Worm (Caenorhabditis elegans): ENCODE measurements around the gene phy-2.

The phy-2 gene

DNA sequence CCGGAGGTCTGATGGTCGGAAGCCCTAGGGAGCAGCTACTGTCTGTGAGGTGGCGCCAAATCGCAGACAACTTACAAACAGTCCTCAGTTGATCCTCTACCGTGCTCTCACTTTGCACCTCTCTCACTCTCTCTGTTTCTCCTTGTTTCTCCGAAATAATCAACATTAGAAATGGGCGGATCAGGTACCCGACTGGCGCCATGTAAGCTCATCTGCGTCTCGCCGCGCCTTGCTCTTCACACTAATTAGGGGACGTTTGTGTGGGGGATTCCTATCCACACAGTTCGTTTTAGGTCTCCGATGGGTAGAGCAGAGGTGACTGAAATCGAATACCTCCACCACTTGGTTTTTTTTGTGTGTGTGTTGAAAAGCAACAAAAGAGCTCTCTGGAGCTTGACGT lies 13.8 kb downstream of the phy-2 start:
- no peak for TF ChIP-seq hlh-30 (tag; optimal IDR thresholded peaks at IDR 0.05; ENCODE audit: insufficient read depth)
- TF ChIP-seq ceh-30 (tag; optimal IDR thresholded peaks at IDR 0.05), result no peak
- TF ChIP-seq ceh-19 (GFP tag; optimal IDR thresholded peaks at IDR 0.05), result no peak
- no peak for TF ChIP-seq nhr-11 (tag; optimal IDR thresholded peaks at IDR 0.05)
- no peak for TF ChIP-seq fax-1 (tag; optimal IDR thresholded peaks at IDR 0.05)
- no peak for TF ChIP-seq syd-9 (tag; optimal IDR thresholded peaks at IDR 0.05)
- TF ChIP-seq unc-42 (tag; optimal IDR thresholded peaks at IDR 0.05), result no peak
- no peak for TF ChIP-seq sox-2 (GFP tag; IDR thresholded peaks at IDR 0.05)
- TF ChIP-seq C08G9.2 (tag; optimal IDR thresholded peaks at IDR 0.05), result no peak
- no peak for TF ChIP-seq Y22D7AL.16 (tag; optimal IDR thresholded peaks at IDR 0.05)
- TF ChIP-seq ets-4 (tag; optimal IDR thresholded peaks at IDR 0.05), result no peak
- no peak for TF ChIP-seq fkh-10 (GFP tag; optimal IDR thresholded peaks at IDR 0.05)
- no peak for TF ChIP-seq hlh-15 (tag; optimal IDR thresholded peaks at IDR 0.05)
- no peak for TF ChIP-seq che-1 (tag; optimal IDR thresholded peaks at IDR 0.05)
- no peak for TF ChIP-seq K09A11.1 (tag; optimal IDR thresholded peaks at IDR 0.05; ENCODE audit: insufficient read depth)
- no peak for TF ChIP-seq ceh-34 (tag; optimal IDR thresholded peaks at IDR 0.05)
- TF ChIP-seq sox-4 (tag; optimal IDR thresholded peaks at IDR 0.05), result no peak

DNA sequence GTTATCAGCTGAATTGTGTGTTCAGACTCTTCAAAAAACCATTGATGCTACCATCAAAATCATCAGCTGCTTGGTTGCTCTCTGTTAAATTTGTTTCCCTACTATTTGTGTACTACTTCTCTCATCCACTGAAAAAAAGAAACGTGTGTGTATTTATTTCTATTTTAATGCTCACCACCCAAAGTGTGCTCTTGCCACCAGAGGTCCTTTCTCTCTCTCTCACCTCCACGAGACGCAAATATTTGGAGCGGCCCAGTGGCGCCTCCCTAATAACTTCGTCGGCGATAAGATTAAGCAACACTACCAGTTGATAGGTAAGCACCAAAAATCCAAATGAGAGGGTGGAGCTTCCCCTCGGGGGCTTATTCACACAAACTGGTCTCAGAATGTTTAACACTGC lies 15.0 kb downstream of the phy-2 start:
- TF ChIP-seq rnt-1 (tag; optimal IDR thresholded peaks at IDR 0.05) (no peak), C08G9.2 (tag; optimal IDR thresholded peaks at IDR 0.05) (peak; percentile 6), unc-42 (tag; optimal IDR thresholded peaks at IDR 0.05) (no peak)

DNA sequence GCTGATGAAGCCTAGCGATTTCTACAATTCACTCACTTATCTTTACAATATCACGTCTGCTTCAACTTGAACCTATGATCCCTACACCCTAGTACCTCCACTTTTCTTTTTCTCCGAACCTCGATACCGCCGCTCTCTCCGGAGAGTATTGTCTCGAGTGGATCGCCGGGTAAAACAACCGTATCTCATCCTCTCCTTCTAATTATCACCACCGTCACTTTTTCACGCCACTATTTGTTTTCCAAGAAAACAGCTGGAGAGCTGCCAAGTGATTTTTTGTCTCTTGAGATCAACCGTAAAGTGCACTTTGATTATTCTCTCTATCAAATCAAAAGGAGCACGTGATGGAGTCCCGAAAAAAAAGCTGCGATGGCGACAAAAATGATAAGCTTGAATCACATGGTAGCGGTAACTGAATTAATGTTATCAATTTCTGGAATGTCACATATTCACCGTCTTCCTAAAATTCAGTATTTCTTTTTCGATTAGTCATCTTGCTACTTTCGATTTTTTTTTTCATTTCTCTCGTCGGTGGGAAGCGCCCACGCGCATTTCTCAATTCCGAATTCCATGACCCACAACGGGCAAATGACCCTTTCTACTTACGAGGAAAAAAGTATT lies 16.1 kb downstream of the phy-2 start:
- TF ChIP-seq sdc-2 (tag; optimal IDR thresholded peaks at IDR 0.05), result no peak
- TF ChIP-seq pag-3 (tag; optimal IDR thresholded peaks at IDR 0.05; ENCODE audit: borderline replicate concordance), result no peak
- TF ChIP-seq ceh-6 (GFP tag; optimal IDR thresholded peaks at IDR 0.05), result no peak
- TF ChIP-seq pat-9 (tag; optimal IDR thresholded peaks at IDR 0.05), result no peak
- TF ChIP-seq hlh-13 (GFP tag; optimal IDR thresholded peaks at IDR 0.05), result no peak
- TF ChIP-seq elt-4 (tag; optimal IDR thresholded peaks at IDR 0.05), result no peak
- no peak for TF ChIP-seq ceh-2 (tag; optimal IDR thresholded peaks at IDR 0.05)
- TF ChIP-seq F13H6.1 (tag; optimal IDR thresholded peaks at IDR 0.05), result no peak
- no peak for TF ChIP-seq nhr-11 (tag; optimal IDR thresholded peaks at IDR 0.05)
- no peak for TF ChIP-seq syd-9 (tag; optimal IDR thresholded peaks at IDR 0.05)
- no peak for TF ChIP-seq K09A11.1 (tag; optimal IDR thresholded peaks at IDR 0.05; ENCODE audit: insufficient read depth)
- TF ChIP-seq sox-2 (GFP tag; IDR thresholded peaks at IDR 0.05), result no peak
- no peak for TF ChIP-seq C08G9.2 (tag; optimal IDR thresholded peaks at IDR 0.05)
- no peak for TF ChIP-seq pros-1 (tag; optimal IDR thresholded peaks at IDR 0.05)

DNA sequence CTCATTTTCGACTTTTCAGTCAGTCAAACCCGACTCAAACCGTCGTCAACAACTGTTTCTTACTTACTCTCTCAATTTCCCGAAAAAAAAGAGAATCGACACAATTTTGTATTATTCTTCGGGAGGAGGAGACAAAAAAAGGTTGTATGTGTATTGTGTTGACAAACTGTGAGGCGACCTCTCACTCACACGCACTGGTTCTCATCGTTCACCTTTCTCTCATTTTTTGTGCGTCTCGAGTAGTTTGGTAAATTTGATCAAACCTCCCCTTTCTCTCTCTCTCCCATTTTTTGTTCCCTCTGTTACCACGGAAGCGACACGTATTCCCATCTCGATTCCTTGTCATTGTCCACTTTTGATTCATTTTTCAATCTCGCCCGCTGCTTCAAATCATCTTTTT lies 17.0 kb downstream of the phy-2 start:
- TF ChIP-seq dve-1 (tag; optimal IDR thresholded peaks at IDR 0.05), result no peak

DNA sequence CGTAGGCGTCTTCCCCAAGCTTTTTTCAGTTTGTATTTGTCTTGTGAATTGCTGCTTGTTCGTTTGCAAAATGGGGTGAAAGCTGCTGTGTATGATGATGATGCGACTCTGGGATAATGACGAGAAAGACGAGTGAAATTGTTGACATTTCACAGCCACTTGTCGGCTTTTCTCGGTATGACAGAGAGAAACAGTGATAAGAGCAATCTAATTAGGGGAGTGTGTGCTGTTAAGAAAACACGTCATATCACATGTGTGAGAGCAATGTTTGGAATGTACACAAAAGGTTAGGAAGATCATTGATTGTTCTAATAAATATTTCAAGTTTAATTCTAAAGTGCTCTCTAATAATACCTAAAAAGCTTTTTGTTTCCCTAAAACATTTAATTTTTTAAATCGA lies 18.1 kb downstream of the phy-2 start:
- peak; percentile 76 for TF ChIP-seq elt-2 (tag; optimal IDR thresholded peaks at IDR 0.05)
- no peak for TF ChIP-seq ceh-30 (tag; optimal IDR thresholded peaks at IDR 0.05)

DNA sequence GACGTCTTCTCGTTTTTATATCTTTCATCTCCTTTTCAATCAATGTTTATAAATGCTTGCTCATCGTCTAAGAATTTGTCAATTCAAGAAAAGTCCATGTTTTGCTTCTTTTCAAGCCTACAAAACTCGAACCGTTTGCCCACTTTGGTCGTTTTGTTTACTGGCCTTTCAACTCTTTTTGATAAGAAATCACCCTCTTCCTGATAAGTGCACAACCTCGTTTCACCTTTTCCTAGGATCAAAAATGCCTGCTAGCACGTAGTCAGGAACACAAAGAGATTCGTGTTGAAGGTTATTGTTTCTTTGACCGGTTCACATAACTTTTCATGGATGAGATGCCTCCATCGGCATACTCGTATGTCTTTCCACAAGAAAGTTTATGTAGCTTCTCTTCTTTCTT lies 19.2 kb downstream of the phy-2 start:
- TF ChIP-seq tbx-2 (tag; optimal IDR thresholded peaks at IDR 0.05) (no peak), elt-2 (tag; optimal IDR thresholded peaks at IDR 0.05) (peak; percentile 36)

DNA sequence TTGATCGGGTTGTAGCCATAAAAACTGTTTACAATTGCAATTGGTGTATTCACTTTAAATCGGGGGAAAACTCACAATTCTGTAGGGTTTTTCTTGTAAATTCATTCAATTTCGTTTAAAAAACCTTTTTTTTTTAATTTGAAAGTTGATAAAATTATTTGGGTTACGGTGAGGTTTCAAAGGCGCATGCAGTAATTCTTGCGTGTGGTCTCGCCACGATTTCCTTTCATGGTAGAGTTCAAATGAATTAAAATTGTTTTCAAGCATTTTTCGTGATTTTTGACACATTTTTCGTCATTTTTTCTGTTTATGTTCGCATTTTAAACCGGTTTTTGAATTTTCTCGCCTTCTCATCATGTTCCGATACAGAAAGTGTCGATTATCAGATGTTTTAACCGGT lies 21.1 kb downstream of the phy-2 start:
- TF ChIP-seq ztf-16 (tag; optimal IDR thresholded peaks at IDR 0.05), result no peak

Measured in whole organism, late embryonic.